Fruit fly (Drosophila melanogaster): ENCODE data around the gene Elp4.

dm6 chr2L:5532061-5532460, 8.1 kb downstream of the Elp4 start, which contains the start of gene Coq6:
- TF ChIP-seq CG8478 (optimal IDR thresholded peaks at IDR 0.05) (no peak), CTCF (optimal IDR thresholded peaks at IDR 0.05) (no peak)

Data from S2 (cell line).